Worm (Caenorhabditis elegans): ENCODE results near the gene B0252.5.
A peak's percentile ranks its signal among the peaks of the same experiment; 100 is the strongest.

Gene B0252.5

DNA sequence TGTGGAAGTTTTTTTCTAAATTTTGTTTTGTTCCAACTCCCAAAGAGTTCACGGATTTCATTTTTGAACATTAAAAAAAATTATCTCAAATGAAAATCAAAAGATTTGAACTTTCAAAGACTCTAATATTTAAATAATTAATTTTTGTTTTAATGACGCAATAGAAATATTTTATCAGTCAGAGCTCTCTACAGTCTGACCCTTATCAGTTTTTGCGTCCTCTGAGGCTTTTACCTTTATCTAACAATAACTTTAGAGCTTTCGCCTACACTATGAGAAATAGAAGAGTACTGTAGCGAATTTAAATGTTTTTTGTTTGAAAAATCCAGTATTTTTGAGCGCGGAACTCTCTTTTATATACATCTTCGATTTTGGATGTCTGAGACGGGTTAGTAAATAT, at the start of gene B0252.5:
Gene B0252.5 (minus strand): TSS at position 17 of the 400 bp plus-strand sequence.
- TF ChIP-seq sma-9 (GFP tag; optimal IDR thresholded peaks at IDR 0.05) (peak; percentile 37), sma-9 (tag; optimal IDR thresholded peaks at IDR 0.05) (no peak), R02D3.7 (tag; optimal IDR thresholded peaks at IDR 0.05) (no peak), ama-1 (optimal IDR thresholded peaks at IDR 0.05) (no peak), fos-1 (tag; optimal IDR thresholded peaks at IDR 0.05) (peak; percentile 53), egl-27 (tag; optimal IDR thresholded peaks at IDR 0.05) (no peak), ztf-11 (tag; optimal IDR thresholded peaks at IDR 0.05) (no peak), mbf-1 (tag; optimal IDR thresholded peaks at IDR 0.05) (no peak), zag-1 (tag; optimal IDR thresholded peaks at IDR 0.05) (no peak)

DNA sequence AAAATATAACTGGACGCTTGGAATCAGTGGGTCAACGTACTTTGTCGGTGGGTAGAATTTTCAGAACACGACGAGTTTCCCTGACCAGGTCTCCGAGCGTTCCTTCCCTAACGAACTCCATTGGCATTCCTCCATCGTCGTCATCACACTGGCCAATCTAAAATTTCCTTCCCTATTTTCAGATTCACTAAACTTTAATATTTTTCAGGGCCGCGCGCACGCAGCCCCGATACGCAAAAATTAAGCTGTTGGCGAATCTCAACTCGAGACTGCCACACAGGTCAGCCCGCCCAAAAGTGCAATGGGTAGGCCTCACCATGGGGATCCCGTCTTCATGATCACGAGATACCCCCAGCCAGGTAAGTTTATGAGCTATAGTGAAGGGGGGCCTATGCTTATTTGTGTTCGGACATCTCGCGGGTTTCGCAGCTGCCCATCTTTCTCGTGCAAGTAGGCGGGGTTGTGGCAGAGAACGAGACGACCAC, 49.6 kb upstream of the B0252.5 start:
- no peak for TF ChIP-seq aly-2 (tag; optimal IDR thresholded peaks at IDR 0.05)
- peak; percentile 86 for TF ChIP-seq sma-3 (GFP tag; optimal IDR thresholded peaks at IDR 0.05)
- TF ChIP-seq skn-1 (tag; optimal IDR thresholded peaks at IDR 0.05), result no peak
- TF ChIP-seq zag-1 (tag; optimal IDR thresholded peaks at IDR 0.05), result peak; percentile 66
- peak; percentile 50 to 76 for TF ChIP-seq lsy-2 (tag; optimal IDR thresholded peaks at IDR 0.05)
- peak; percentile 44 for TF ChIP-seq nhr-77 (tag; optimal IDR thresholded peaks at IDR 0.05)
- no peak for TF ChIP-seq nhr-237 (tag; optimal IDR thresholded peaks at IDR 0.05)
- peak; percentile 66 to 76 for TF ChIP-seq mdl-1 (tag; optimal IDR thresholded peaks at IDR 0.05)
- TF ChIP-seq mab-5 (tag; optimal IDR thresholded peaks at IDR 0.05), result peak; percentile 41
- peak; percentile 77 for TF ChIP-seq nhr-21 (tag; optimal IDR thresholded peaks at IDR 0.05)
- peak; percentile 14 for TF ChIP-seq ceh-82 (tag; optimal IDR thresholded peaks at IDR 0.05)
- peak; percentile 62 for TF ChIP-seq gmeb-1 (tag; optimal IDR thresholded peaks at IDR 0.05)
- TF ChIP-seq nhr-25 (tag; optimal IDR thresholded peaks at IDR 0.05), result peak; percentile 41
- TF ChIP-seq ZK546.5 (tag; optimal IDR thresholded peaks at IDR 0.05), result peak; percentile 8
- peak; percentile 38 for TF ChIP-seq ceh-16 (tag; optimal IDR thresholded peaks at IDR 0.05)
- TF ChIP-seq unc-62 (GFP tag; optimal IDR thresholded peaks at IDR 0.05), result no peak
- TF ChIP-seq egl-27 (tag; optimal IDR thresholded peaks at IDR 0.05), result peak; percentile 61
- TF ChIP-seq blmp-1 (tag; optimal IDR thresholded peaks at IDR 0.05; ENCODE audit: insufficient read depth), result no peak
- TF ChIP-seq elt-1 (tag; optimal IDR thresholded peaks at IDR 0.05), result no peak
- no peak for TF ChIP-seq alr-1 (tag; optimal IDR thresholded peaks at IDR 0.05)
- no peak for TF ChIP-seq ztf-11 (tag; optimal IDR thresholded peaks at IDR 0.05)
- no peak for TF ChIP-seq nhr-12 (tag; optimal IDR thresholded peaks at IDR 0.05)
- TF ChIP-seq sma-9 (GFP tag; optimal IDR thresholded peaks at IDR 0.05), result peak; percentile 86
- no peak for TF ChIP-seq sma-9 (tag; optimal IDR thresholded peaks at IDR 0.05)
- TF ChIP-seq lin-39 (tag; optimal IDR thresholded peaks at IDR 0.05), result no peak
- no peak for TF ChIP-seq elt-3 (tag; optimal IDR thresholded peaks at IDR 0.05)
- peak; percentile 95 for TF ChIP-seq ama-1 (optimal IDR thresholded peaks at IDR 0.05)
- peak; percentile 2 for TF ChIP-seq nhr-6 (tag; optimal IDR thresholded peaks at IDR 0.05)
- TF ChIP-seq ztf-4 (tag; optimal IDR thresholded peaks at IDR 0.05), result peak; percentile 41
- peak; percentile 59 for TF ChIP-seq Y55F3AM.14 (GFP tag; optimal IDR thresholded peaks at IDR 0.05)
- TF ChIP-seq dmd-4 (tag; optimal IDR thresholded peaks at IDR 0.05), result no peak
- peak; percentile 52 for TF ChIP-seq crh-2 (tag; optimal IDR thresholded peaks at IDR 0.05)
- TF ChIP-seq unc-55 (GFP tag; optimal IDR thresholded peaks at IDR 0.05), result peak; percentile 24
- peak; percentile 60 for TF ChIP-seq lin-13 (GFP tag; optimal IDR thresholded peaks at IDR 0.05)
- TF ChIP-seq C34F6.9 (tag; optimal IDR thresholded peaks at IDR 0.05), result peak; percentile 67
- TF ChIP-seq snpc-4 (tag; optimal IDR thresholded peaks at IDR 0.05), result peak; percentile 98
- TF ChIP-seq R02D3.7 (tag; optimal IDR thresholded peaks at IDR 0.05), result peak; percentile 34
- no peak for TF ChIP-seq nhr-11 (tag; optimal IDR thresholded peaks at IDR 0.05)
- TF ChIP-seq lin-11 (tag; optimal IDR thresholded peaks at IDR 0.05), result no peak
- peak; percentile 59 for TF ChIP-seq sem-4 (tag; optimal IDR thresholded peaks at IDR 0.05)
- TF ChIP-seq nhr-23 (tag; optimal IDR thresholded peaks at IDR 0.05), result no peak
- TF ChIP-seq mbf-1 (tag; optimal IDR thresholded peaks at IDR 0.05), result no peak
- TF ChIP-seq fos-1 (tag; optimal IDR thresholded peaks at IDR 0.05), result peak; percentile 40
- TF ChIP-seq nhr-10 (tag; optimal IDR thresholded peaks at IDR 0.05), result no peak
- peak; percentile 70 for TF ChIP-seq F13H6.1 (tag; optimal IDR thresholded peaks at IDR 0.05)
- peak; percentile 70 for TF ChIP-seq nhr-129 (tag; optimal IDR thresholded peaks at IDR 0.05)
- no peak for TF ChIP-seq unc-39 (tag; optimal IDR thresholded peaks at IDR 0.05)
- TF ChIP-seq ztf-1 (GFP tag; conservative IDR thresholded peaks at IDR 0.05), result no peak
- TF ChIP-seq peb-1 (tag; optimal IDR thresholded peaks at IDR 0.05), result no peak

Measured in whole organism, L2 larva.